Worm (Caenorhabditis elegans) whole organism, midembryonic: ENCODE results near the gene npr-12.

Source experiments
- T22C8.4 ChIP-seq: fragments of 200-800 bp; sonication (Bioruptor generic); IDR thresholded peaks from 2 replicates; pipeline ENCODE4 v1.3.6; 2022; ENCODE audit warnings: missing genetic modification characterization, missing compliant biosample characterization
- cog-1 ChIP-seq: sonication (generic microtip); optimal IDR thresholded peaks from 2 replicates; lab custom pipeline; 2016; ENCODE audit warnings: missing genetic modification characterization, missing compliant biosample characterization
- flt-1 ChIP-seq: fragments of 200-800 bp; sonication (Bioruptor generic); IDR thresholded peaks from 2 replicates; pipeline ENCODE4 v1.3.6; 2022; ENCODE audit warnings: missing genetic modification characterization, missing compliant biosample characterization
- klf-2 ChIP-seq: fragments of 200-800 bp; sonication (Bioruptor generic); conservative IDR thresholded peaks from 2 replicates; pipeline ENCODE4 v1.3.6; 2022; ENCODE audit warnings: missing genetic modification reagents, missing genetic modification characterization, missing compliant biosample characterization
- med-1 ChIP-seq: sonication (generic microtip); optimal IDR thresholded peaks from 2 replicates; lab custom pipeline; 2017; ENCODE audit warnings: missing genetic modification characterization, mild to moderate bottlenecking, missing compliant biosample characterization, antibody characterized with exemption, missing genetic modification reagents; ENCODE audit not compliant: insufficient read depth
- ztf-29 ChIP-seq: fragments of 200-800 bp; sonication (Bioruptor generic); IDR thresholded peaks from 2 replicates; pipeline ENCODE4 v1.3.6; 2022; ENCODE audit warnings: missing genetic modification reagents, missing genetic modification characterization, missing compliant biosample characterization

DNA sequence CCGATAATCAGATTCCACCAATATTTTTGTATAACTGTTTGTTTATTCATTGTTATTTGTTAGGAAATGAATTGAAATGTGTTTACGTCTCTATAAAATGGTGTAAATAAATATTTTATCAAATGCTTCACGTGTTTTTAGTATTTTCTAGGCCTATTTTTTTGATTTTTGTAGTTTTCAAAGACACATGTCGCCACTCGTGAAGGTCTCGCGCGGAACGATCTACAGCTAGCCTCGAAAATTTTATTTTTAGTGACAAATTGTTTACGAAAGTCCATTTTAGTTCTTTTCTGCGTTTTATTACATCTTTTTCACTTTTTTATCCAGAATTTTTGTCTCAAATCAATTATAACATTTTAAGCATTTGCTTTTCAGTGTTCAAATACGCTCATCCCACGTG is 33.9 kb downstream of the npr-12 start, which contains the start of gene T22D1.5:
- no peak for TF ChIP-seq flt-1 (GFP tag; lab: Robert Waterston, UW)
- TF ChIP-seq med-1 (GFP tag; lab: Kevin White, UChicago) = no peak
- TF ChIP-seq T22C8.4 = no peak
- TF ChIP-seq cog-1 (tag; lab: Kevin White, UChicago) = no peak
- no peak for TF ChIP-seq klf-2 (GFP tag; lab: Robert Waterston, UW)
- TF ChIP-seq ztf-29 (GFP tag; lab: Robert Waterston, UW) = no peak
